Worm (Caenorhabditis elegans) whole organism, L4 larva: ENCODE results near the gene otub-3.

Source experiments
- F44E2.7 ChIP-seq: fragments of 200-800 bp; sonication (Bioruptor generic); IDR thresholded peaks from 2 replicates; pipeline ENCODE4 v2.1.2; 2022; ENCODE audit warnings: missing genetic modification characterization, missing compliant biosample characterization
- aly-2 ChIP-seq: sonication (generic microtip); optimal IDR thresholded peaks from 2 replicates; lab custom pipeline; 2018; ENCODE audit warnings: missing biosample characterization, missing genetic modification characterization
- ama-1 ChIP-seq: fragments of 150-350 bp; optimal IDR thresholded peaks from 2 replicates; lab custom pipeline; 2014; ENCODE audit warnings: inconsistent platforms, mixed read lengths
- mdl-1 ChIP-seq, 2 experiments: fragments of 150-350 bp in 1 of 2; sonication (generic microtip) in 1 of 2; optimal IDR thresholded peaks; 2 replicates each; lab custom pipeline; 2014 to 2017; ENCODE audit warnings: missing biosample characterization in 2 of 2, missing genetic modification characterization in 2 of 2
- pha-4 ChIP-seq, 2 experiments: fragments of 150-350 bp in 1 of 2; fragments of 200-800 bp in 1 of 2; sonication (Bioruptor generic) in 1 of 2; IDR thresholded peaks in 1 of 2; optimal IDR thresholded peaks in 1 of 2; 2 replicates each; pipeline versions ENCODE4 v1.3.6 to Lab custom; 2014 to 2022; ENCODE audit warnings: missing genetic modification characterization in 2 of 2, missing genetic modification reagents in 2 of 2, missing biosample characterization in 1 of 2, missing compliant biosample characterization in 1 of 2
- skn-1 ChIP-seq: fragments of 150-350 bp; optimal IDR thresholded peaks from 2 replicates; lab custom pipeline; 2014; ENCODE audit warnings: missing biosample characterization, missing genetic modification characterization
- unc-62 ChIP-seq, 3 experiments: fragments of 150-350 bp in 1 of 3; sonication (generic microtip); optimal IDR thresholded peaks in 2 of 3; peaks in 1 of 3; 1 replicate in 1 of 3; 2 replicates in 2 of 3; lab custom pipeline; 2014 to 2017; ENCODE audit warnings: missing biosample characterization in 3 of 3, missing genetic modification characterization in 3 of 3, missing genetic modification reagents in 3 of 3, missing genotype in 1 of 3
- zfp-2 ChIP-seq: sonication (generic microtip); optimal IDR thresholded peaks from 2 replicates; lab custom pipeline; 2016; ENCODE audit warnings: mild to moderate bottlenecking, missing genetic modification characterization, missing compliant biosample characterization
- zip-11 ChIP-seq: fragments of 200-800 bp; sonication (Bioruptor generic); IDR thresholded peaks from 2 replicates; pipeline ENCODE4 v1.3.6; 2022; ENCODE audit warnings: missing genetic modification characterization, missing compliant biosample characterization

DNA sequence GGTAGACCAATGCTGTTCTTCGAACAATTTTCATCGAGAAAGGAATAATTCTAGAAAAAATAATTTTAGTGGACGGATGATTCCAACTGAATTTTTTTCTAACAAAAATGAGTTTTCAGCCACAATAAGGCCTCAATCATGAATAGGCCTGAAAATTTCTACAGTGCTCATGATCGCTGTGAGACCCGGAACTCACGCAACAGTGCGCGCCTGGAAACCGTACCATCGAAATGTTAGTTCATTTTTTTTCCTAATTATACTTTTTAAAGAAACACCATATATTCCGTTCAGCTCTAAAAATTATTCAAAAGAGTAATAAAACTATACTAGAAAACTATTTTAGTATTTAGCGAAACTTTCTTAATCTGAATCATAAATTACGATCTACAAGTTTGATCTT is 3.1 kb upstream of the otub-3 start:
- TF ChIP-seq skn-1 (no peak), unc-62 (GFP tag; optimal IDR thresholded peaks at IDR 0.05 in 1 of 2; lab: Kevin White, UChicago) (no peak), unc-62 (tag; optimal IDR thresholded peaks at IDR 0.05; lab: Kevin White, UChicago) (no peak), ama-1 (lab: Kevin White, UChicago) (no peak), mdl-1 (tag; optimal IDR thresholded peaks at IDR 0.05; lab: Kevin White, UChicago) (no peak), zip-11 (GFP tag; lab: Robert Waterston, UW) (no peak), F44E2.7 (no peak), pha-4 (GFP tag; IDR thresholded peaks at IDR 0.05; lab: Robert Waterston, UW) (no peak), pha-4 (tag; optimal IDR thresholded peaks at IDR 0.05; lab: Kevin White, UChicago) (no peak), aly-2 (tag; lab: Kevin White, UChicago) (no peak), zfp-2 (tag; lab: Kevin White, UChicago) (no peak)
